Fruit fly (Drosophila melanogaster) whole organism, prepupa: Measurements from ENCODE around the gene mub.

Experiments used
- CG1621 ChIP-seq: fragments of 200-800 bp; sonication (Bioruptor generic); optimal IDR thresholded peaks from 3 replicates; lab custom pipeline; 2018; ENCODE audit warnings: missing biosample characterization, mild to moderate bottlenecking, missing genetic modification characterization
- CG31627 ChIP-seq: fragments of 200-800 bp; sonication (Bioruptor generic); optimal IDR thresholded peaks from 3 replicates; lab custom pipeline; 2016; ENCODE audit warnings: missing biosample characterization, missing genetic modification characterization
- CG6808 ChIP-seq: fragments of 200-800 bp; sonication (Bioruptor generic); optimal IDR thresholded peaks from 3 replicates; lab custom pipeline; 2017; ENCODE audit warnings: missing biosample characterization, missing genetic modification characterization, mild to moderate bottlenecking, moderate library complexity, missing genetic modification reagents
- Eip75B ChIP-seq: fragments of 200-800 bp; sonication (Bioruptor generic); optimal IDR thresholded peaks from 3 replicates; lab custom pipeline; 2016; ENCODE audit warnings: missing biosample characterization, missing genetic modification characterization
- Ets21C ChIP-seq: fragments of 200-800 bp; sonication (Bioruptor generic); optimal IDR thresholded peaks from 3 replicates; lab custom pipeline; 2016; ENCODE audit warnings: missing biosample characterization, missing genetic modification characterization
- Hr38 ChIP-seq: sonication (Bioruptor generic); optimal IDR thresholded peaks from 2 replicates; lab custom pipeline; 2016; ENCODE audit warnings: missing biosample characterization, missing genetic modification characterization
- Sox102F ChIP-seq: fragments of 200-800 bp; sonication (Bioruptor generic); optimal IDR thresholded peaks from 2 replicates; lab custom pipeline; 2016; ENCODE audit warnings: missing biosample characterization, mild to moderate bottlenecking, missing genetic modification characterization
- dac ChIP-seq: fragments of 200-800 bp; sonication (Bioruptor generic); optimal IDR thresholded peaks from 2 replicates; lab custom pipeline; 2017; ENCODE audit warnings: missing biosample characterization, mild to moderate bottlenecking, missing genetic modification characterization
- esn ChIP-seq: fragments of 200-800 bp; sonication (Bioruptor generic); optimal IDR thresholded peaks from 2 replicates; lab custom pipeline; 2016; ENCODE audit warnings: missing biosample characterization, mild to moderate bottlenecking, missing genetic modification characterization, moderate library complexity
- fd59A ChIP-seq: fragments of 200-800 bp; sonication (Bioruptor generic); optimal IDR thresholded peaks from 2 replicates; lab custom pipeline; 2017; ENCODE audit warnings: missing biosample characterization, mild to moderate bottlenecking, missing genetic modification characterization, missing genetic modification reagents

dm6 chr3L:21808568-21808967 lies 36.0 kb upstream of the mub start, which contains the start of gene eg:
- TF ChIP-seq Sox102F (GFP tag; lab: Kevin White, UChicago): no peak
- TF ChIP-seq CG31627 (GFP tag; lab: Kevin White, UChicago): no peak
- no peak for TF ChIP-seq fd59A (GFP tag; lab: Kevin White, UChicago)
- TF ChIP-seq CG1621: no peak
- no peak for TF ChIP-seq dac (GFP tag; lab: Kevin White, UChicago)
- no peak for TF ChIP-seq esn (GFP tag; lab: Kevin White, UChicago)
- no peak for TF ChIP-seq Eip75B (GFP tag; lab: Kevin White, UChicago)
- no peak for TF ChIP-seq Ets21C (GFP tag; lab: Kevin White, UChicago)
- TF ChIP-seq CG6808: no peak
- no peak for TF ChIP-seq Hr38 (GFP tag; lab: Kevin White, UChicago)
